Worm (Caenorhabditis elegans): ENCODE results near the gene R02E12.4.
A peak's percentile ranks its signal among the peaks of the same experiment; 100 is the strongest.

The R02E12.4 gene

DNA sequence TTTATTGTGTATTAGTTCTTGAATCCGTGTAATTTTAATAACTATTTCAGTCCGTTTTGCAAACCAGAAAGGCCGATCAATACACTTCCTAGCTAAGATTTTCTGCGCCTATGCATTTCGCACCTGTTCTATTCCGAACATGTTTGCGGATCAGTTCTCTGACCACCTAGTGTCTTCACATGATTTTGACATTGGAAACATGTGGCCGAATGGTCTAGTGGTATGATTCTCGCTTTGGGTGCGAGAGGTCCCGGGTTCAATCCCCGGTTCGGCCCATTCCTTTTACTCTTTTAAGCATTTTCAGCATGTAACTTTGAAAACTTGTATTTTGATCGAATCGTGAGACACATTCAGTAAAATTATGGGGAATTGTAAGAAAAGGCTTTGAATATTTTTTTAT lies 35.8 kb upstream of the R02E12.4 start (continued):
- TF ChIP-seq snu-23 (GFP tag; optimal IDR thresholded peaks at IDR 0.05) (peak; percentile 19), nhr-47 (tag; optimal IDR thresholded peaks at IDR 0.05) (no peak), nhr-28 (tag; optimal IDR thresholded peaks at IDR 0.05) (no peak), nhr-71 (tag; optimal IDR thresholded peaks at IDR 0.05) (peak; percentile 22), nhr-19 (GFP tag; conservative IDR thresholded peaks at IDR 0.05) (peak; percentile 7; the same call in 1 of the 2 replicates), mdl-1 (tag; optimal IDR thresholded peaks at IDR 0.05) (peak in 1 of 2 experiments; percentile 6), unc-30 (tag; optimal IDR thresholded peaks at IDR 0.05) (no peak), lin-15B (tag; optimal IDR thresholded peaks at IDR 0.05) (no peak), sup-37 (GFP tag; optimal IDR thresholded peaks at IDR 0.05) (no peak), blmp-1 (tag; optimal IDR thresholded peaks at IDR 0.05) (peak; percentile 17), fkh-8 (tag; optimal IDR thresholded peaks at IDR 0.05) (no peak), hlh-4 (tag; optimal IDR thresholded peaks at IDR 0.05) (no peak), ceh-90 (tag; optimal IDR thresholded peaks at IDR 0.05) (no peak), snpc-4 (tag; optimal IDR thresholded peaks at IDR 0.05) (no peak), lin-39 (tag; optimal IDR thresholded peaks at IDR 0.05) (no peak), nhr-20 (tag; optimal IDR thresholded peaks at IDR 0.05) (peak; percentile 26), aha-1 (tag; optimal IDR thresholded peaks at IDR 0.05) (no peak), C16A3.4 (tag; optimal IDR thresholded peaks at IDR 0.05) (peak; percentile 15), elt-2 (tag; optimal IDR thresholded peaks at IDR 0.05) (no peak), xbp-1 (tag; optimal IDR thresholded peaks at IDR 0.05) (peak; percentile 12), nhr-84 (tag; optimal IDR thresholded peaks at IDR 0.05) (no peak), fkh-10 (GFP tag; optimal IDR thresholded peaks at IDR 0.05) (no peak), unc-98 (GFP tag; IDR thresholded peaks at IDR 0.05) (no peak), ztf-11 (tag; optimal IDR thresholded peaks at IDR 0.05) (no peak), hlh-17 (GFP tag; optimal IDR thresholded peaks at IDR 0.05; ENCODE audit: borderline replicate concordance) (no peak), lin-35 (GFP tag; optimal IDR thresholded peaks at IDR 0.05) (peak in 1 of 2 experiments; percentile 51), skn-1 (tag; optimal IDR thresholded peaks at IDR 0.05) (peak; percentile 14), zag-1 (tag; optimal IDR thresholded peaks at IDR 0.05) (no peak)

DNA sequence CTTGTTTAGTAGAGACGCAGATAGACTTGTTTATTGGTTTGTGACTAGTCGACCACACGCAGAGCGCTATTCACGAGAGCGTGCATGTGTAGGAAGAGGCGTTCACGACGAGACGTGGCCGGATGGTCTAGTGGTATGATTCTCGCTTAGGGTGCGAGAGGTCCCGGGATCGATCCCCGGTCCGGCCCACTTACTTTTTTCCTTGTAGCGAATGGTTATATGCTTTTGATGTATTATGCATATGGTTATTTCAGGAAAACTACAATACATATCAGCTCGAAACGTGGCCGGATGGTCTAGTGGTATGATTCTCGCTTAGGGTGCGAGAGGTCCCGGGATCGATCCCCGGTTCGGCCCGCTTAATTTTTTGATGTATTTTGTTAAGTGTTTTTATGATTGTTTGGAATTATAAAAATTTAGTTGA lies 35.1 kb upstream of the R02E12.4 start:
- TF ChIP-seq dsc-1 (tag; optimal IDR thresholded peaks at IDR 0.05) (peak; percentile 80), C04F5.9 (tag; optimal IDR thresholded peaks at IDR 0.05) (no peak), nhr-12 (tag; optimal IDR thresholded peaks at IDR 0.05) (no peak), ets-5 (GFP tag; IDR thresholded peaks at IDR 0.05) (no peak), sptf-1 (tag; optimal IDR thresholded peaks at IDR 0.05) (no peak), snpc-4 (tag; optimal IDR thresholded peaks at IDR 0.05) (no peak), nhr-19 (GFP tag; conservative IDR thresholded peaks at IDR 0.05) (peak; percentile 81), lsy-2 (tag; optimal IDR thresholded peaks at IDR 0.05) (peak; percentile 62 to 72), ceh-82 (tag; optimal IDR thresholded peaks at IDR 0.05) (peak; percentile 69 to 70 (median 70)), ztf-11 (tag; optimal IDR thresholded peaks at IDR 0.05) (peak in 1 of 2 experiments; percentile 49), fkh-10 (GFP tag; optimal IDR thresholded peaks at IDR 0.05) (peak; percentile 63), unc-130 (tag; optimal IDR thresholded peaks at IDR 0.05) (peak; percentile 87), irx-1 (tag; optimal IDR thresholded peaks at IDR 0.05) (peak; percentile 71), mab-9 (GFP tag; IDR thresholded peaks at IDR 0.05) (peak; percentile 59), sup-37 (GFP tag; optimal IDR thresholded peaks at IDR 0.05) (peak; percentile 12), egl-13 (tag; optimal IDR thresholded peaks at IDR 0.05) (peak; percentile 44), sox-4 (tag; optimal IDR thresholded peaks at IDR 0.05) (no peak), ceh-63 (GFP tag; optimal IDR thresholded peaks at IDR 0.05) (no peak), ceh-90 (tag; optimal IDR thresholded peaks at IDR 0.05) (no peak), rnt-1 (tag; optimal IDR thresholded peaks at IDR 0.05) (peak; percentile 83), hlh-4 (tag; optimal IDR thresholded peaks at IDR 0.05) (no peak), snu-23 (GFP tag; optimal IDR thresholded peaks at IDR 0.05) (peak; percentile 92), unc-30 (tag; optimal IDR thresholded peaks at IDR 0.05) (no peak), mef-2 (tag; optimal IDR thresholded peaks at IDR 0.05) (no peak), nhr-47 (tag; optimal IDR thresholded peaks at IDR 0.05) (peak; percentile 86), dpl-1 (GFP tag; optimal IDR thresholded peaks at IDR 0.05) (peak in 2 of 3 experiments; percentile 5 to 14), swsn-7 (tag; optimal IDR thresholded peaks at IDR 0.05) (peak; percentile 80), unc-86 (tag; optimal IDR thresholded peaks at IDR 0.05) (peak; percentile 68), ama-1 (optimal IDR thresholded peaks at IDR 0.05) (no peak), lin-14 (GFP tag; optimal IDR thresholded peaks at IDR 0.05) (peak; percentile 89), nhr-85 (tag) (peak; percentile 94), fkh-8 (tag; optimal IDR thresholded peaks at IDR 0.05) (peak; percentile 60), nhr-237 (tag; optimal IDR thresholded peaks at IDR 0.05) (no peak), efl-1 (optimal IDR thresholded peaks at IDR 0.05) (peak; percentile 35 to 46), efl-1 (GFP tag; optimal IDR thresholded peaks at IDR 0.05 in 1 of 2) (peak; percentile 7 to 95)

Measured in whole organism, L1 larva.